Worm (Caenorhabditis elegans) whole organism, young adult: ENCODE data around the gene toca-1.

Source experiments
- T26A5.8 ChIP-seq: sonication (generic microtip); optimal IDR thresholded peaks from 2 replicates; lab custom pipeline; 2016; ENCODE audit warnings: missing genetic modification characterization, missing compliant biosample characterization
- aptf-3 ChIP-seq: fragments of 200-800 bp; sonication (Bioruptor generic); IDR thresholded peaks from 2 replicates; pipeline ENCODE4 v1.3.6; 2022; ENCODE audit warnings: missing genetic modification characterization, missing compliant biosample characterization
- attf-3 ChIP-seq: fragments of 200-800 bp; sonication (Bioruptor generic); conservative IDR thresholded peaks from 2 replicates; pipeline ENCODE4 v1.3.6; 2022; ENCODE audit warnings: missing genetic modification reagents, missing genetic modification characterization, missing compliant biosample characterization
- ceh-58 ChIP-seq: fragments of 200-800 bp; sonication (Bioruptor generic); IDR thresholded peaks from 2 replicates; pipeline ENCODE4 v1.3.6; 2022; ENCODE audit warnings: missing genetic modification characterization, missing compliant biosample characterization
- dpff-1 ChIP-seq: sonication (generic microtip); optimal IDR thresholded peaks from 2 replicates; lab custom pipeline; 2017; ENCODE audit warnings: mild to moderate bottlenecking, missing genetic modification characterization, missing compliant biosample characterization
- dpl-1 ChIP-seq: fragments of 150-350 bp; optimal IDR thresholded peaks from 2 replicates; lab custom pipeline; 2014; ENCODE audit warnings: missing biosample characterization, missing genetic modification reagents, missing genetic modification characterization
- egrh-3 ChIP-seq: fragments of 200-800 bp; sonication (Bioruptor generic); IDR thresholded peaks from 2 replicates; pipeline ENCODE4 v1.3.6; 2022; ENCODE audit warnings: missing genetic modification reagents, missing genetic modification characterization, missing compliant biosample characterization
- ekl-4 ChIP-seq: fragments of 200-800 bp; sonication (Bioruptor generic); IDR thresholded peaks from 2 replicates; pipeline ENCODE4 v1.3.6; 2022; ENCODE audit warnings: missing genetic modification reagents, missing genetic modification characterization, missing compliant biosample characterization
- lsl-1 ChIP-seq: fragments of 200-800 bp; sonication (Bioruptor generic); optimal IDR thresholded peaks from 2 replicates; lab custom pipeline; 2018; ENCODE audit warnings: mild to moderate bottlenecking, missing genetic modification characterization, moderate library complexity, missing compliant biosample characterization
- madf-3 ChIP-seq: fragments of 200-800 bp; sonication (Bioruptor generic); IDR thresholded peaks from 2 replicates; pipeline ENCODE4 v1.3.6; 2022; ENCODE audit warnings: missing genetic modification reagents, missing genetic modification characterization, missing compliant biosample characterization
- nfya-1 ChIP-seq: sonication (generic microtip); optimal IDR thresholded peaks from 2 replicates; lab custom pipeline; 2017; ENCODE audit warnings: antibody characterized with exemption, missing compliant biosample characterization, missing genetic modification characterization, borderline replicate concordance; ENCODE audit not compliant: insufficient read depth
- nhr-120 ChIP-seq: fragments of 200-800 bp; sonication (Bioruptor generic); IDR thresholded peaks from 2 replicates; pipeline ENCODE4 v1.3.6; 2022; ENCODE audit warnings: missing genetic modification characterization, missing compliant biosample characterization

DNA sequence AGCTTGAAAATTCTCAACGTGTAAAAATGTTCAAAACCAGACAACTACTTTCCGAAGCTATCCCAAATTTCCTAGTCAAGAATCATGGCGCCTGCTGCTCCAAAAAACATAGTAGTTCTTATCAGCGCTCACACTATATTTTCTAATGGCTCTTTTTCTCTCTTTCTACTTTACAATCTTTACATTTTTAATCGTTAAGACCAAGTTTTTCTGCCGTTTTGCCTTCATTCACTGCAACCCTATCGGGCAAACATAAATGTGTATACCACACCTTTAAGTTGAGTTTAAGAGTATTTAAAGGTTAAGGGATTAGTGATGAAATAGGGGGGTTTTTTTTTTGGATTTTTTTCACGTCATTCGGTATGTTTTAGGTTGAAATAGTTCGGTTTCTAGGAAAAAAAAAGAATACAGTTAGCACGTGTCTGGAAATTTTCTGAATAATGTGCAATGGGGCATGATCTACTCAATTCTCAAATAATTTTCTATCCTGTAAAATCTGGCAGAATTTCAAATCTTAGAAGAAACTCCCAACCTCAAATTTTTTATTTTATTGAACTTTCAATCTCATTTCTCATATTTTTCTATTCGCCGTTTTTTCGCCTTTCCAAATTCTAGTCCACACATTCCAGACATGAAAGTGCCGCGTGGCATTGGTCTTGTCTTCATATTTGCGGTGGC lies 25.7 kb upstream of the toca-1 start, which contains the start of gene K06A9.1:
- no peak for TF ChIP-seq dpl-1 (GFP tag; lab: Kevin White, UChicago)
- no peak for TF ChIP-seq ceh-58 (GFP tag; lab: Robert Waterston, UW)
- TF ChIP-seq nhr-120 (GFP tag; lab: Robert Waterston, UW): no peak
- TF ChIP-seq aptf-3: no peak
- no peak for TF ChIP-seq attf-3 (GFP tag; lab: Robert Waterston, UW)
- no peak for TF ChIP-seq lsl-1
- TF ChIP-seq egrh-3 (GFP tag; lab: Robert Waterston, UW): no peak
- no peak for TF ChIP-seq madf-3 (GFP tag; lab: Robert Waterston, UW)
- no peak for TF ChIP-seq T26A5.8 (tag; lab: Kevin White, UChicago)
- no peak for TF ChIP-seq ekl-4 (GFP tag; lab: Robert Waterston, UW)
- no peak for TF ChIP-seq dpff-1 (tag; lab: Kevin White, UChicago)
- TF ChIP-seq nfya-1 (tag; lab: Kevin White, UChicago): no peak
